Fruit fly (Drosophila melanogaster) Kc167 (cell line): ENCODE measurements around the gene wntD.

Source experiments
- Myc ChIP-seq: fragments of >200 bp; optimal IDR thresholded peaks from 2 replicates; lab custom pipeline; 2017; ENCODE audit warnings: missing external identifiers
- Sin3A ChIP-seq: fragments of >200 bp; optimal IDR thresholded peaks from 2 replicates; lab custom pipeline; 2018; ENCODE audit warnings: missing external identifiers
- h ChIP-seq: fragments of >200 bp; optimal IDR thresholded peaks from 3 replicates; lab custom pipeline; 2018; ENCODE audit warnings: missing external identifiers
- insv ChIP-seq: fragments of >200 bp; optimal IDR thresholded peaks from 3 replicates; lab custom pipeline; 2018; ENCODE audit warnings: missing external identifiers
- psq ChIP-seq: fragments of >200 bp; optimal IDR thresholded peaks from 2 replicates; lab custom pipeline; 2017; ENCODE audit warnings: missing external identifiers
- ttk ChIP-seq: sonication (Bioruptor generic); optimal IDR thresholded peaks from 2 replicates; lab custom pipeline; 2017; ENCODE audit warnings: missing external identifiers

Gene wntD

dm6 chr3R:13302348-13302747, 9.3 kb upstream of the wntD start, which contains the start of gene CG32473:
CG32473 (plus strand) TSS chr3R:13302648.
- TF ChIP-seq ttk: no peak
- no peak for TF ChIP-seq psq (lab: Kevin White, UChicago)
- TF ChIP-seq Sin3A: no peak
- no peak for TF ChIP-seq Myc (lab: Kevin White, UChicago)
- TF ChIP-seq insv (lab: Kevin White, UChicago): no peak

- no peak for TF ChIP-seq Myc (lab: Kevin White, UChicago)
- no peak for TF ChIP-seq ttk
- no peak for TF ChIP-seq psq (lab: Kevin White, UChicago)
- TF ChIP-seq Sin3A: no peak
- no peak for TF ChIP-seq h
- no peak for TF ChIP-seq insv (lab: Kevin White, UChicago)
Measured at dm6 chr3R:13298114-13298818, 5.3 kb upstream of the wntD start, which contains the start of gene CG8774. CG8774 (plus strand) TSS chr3R:13298768.

dm6 chr3R:13294461-13294860, 1.5 kb upstream of the wntD start, which contains the start of gene CG8773:
CG8773 (plus strand) TSS chr3R:13294748.
- TF ChIP-seq Sin3A: no peak
- TF ChIP-seq psq (lab: Kevin White, UChicago): no peak
- TF ChIP-seq ttk: no peak
- no peak for TF ChIP-seq Myc (lab: Kevin White, UChicago)
- TF ChIP-seq h: no peak
- TF ChIP-seq insv (lab: Kevin White, UChicago): no peak

- TF ChIP-seq ttk: no peak
- TF ChIP-seq h: no peak
- no peak for TF ChIP-seq psq (lab: Kevin White, UChicago)
- TF ChIP-seq insv (lab: Kevin White, UChicago): no peak
- TF ChIP-seq Sin3A: no peak
- no peak for TF ChIP-seq Myc (lab: Kevin White, UChicago)
Measured at dm6 chr3R:13290329-13290728, 2.7 kb downstream of the wntD start, which contains the start of gene Osi22. Osi22 (plus strand) TSS chr3R:13290629.

dm6 chr3R:13288763-13289312, 4.2 kb downstream of the wntD start, which contains the start of gene apn:
apn (minus strand) TSS chr3R:13288813.
- TF ChIP-seq Sin3A (no peak), Myc (lab: Kevin White, UChicago) (no peak), insv (lab: Kevin White, UChicago) (no peak), psq (lab: Kevin White, UChicago) (no peak)

- TF ChIP-seq psq (lab: Kevin White, UChicago) (no peak), insv (lab: Kevin White, UChicago) (no peak), ttk (no peak), h (no peak), Sin3A (no peak), Myc (lab: Kevin White, UChicago) (no peak)
Measured at dm6 chr3R:13286118-13286579, 6.8 kb downstream of the wntD start, which contains the start of gene CG15888. CG15888 (minus strand) TSS chr3R:13286529.

- TF ChIP-seq insv (lab: Kevin White, UChicago) (no peak), Sin3A (no peak)
Measured at dm6 chr3R:13285110-13285509, 7.9 kb downstream of the wntD start.

- no peak for TF ChIP-seq Myc (lab: Kevin White, UChicago)
- no peak for TF ChIP-seq ttk
- TF ChIP-seq h: no peak
Measured at dm6 chr3R:13279419-13279818, 13.6 kb downstream of the wntD start, which contains the start of gene CG8630. CG8630 (plus strand) TSS chr3R:13279721.

- no peak for TF ChIP-seq h
- no peak for TF ChIP-seq insv (lab: Kevin White, UChicago)
- TF ChIP-seq ttk: no peak
Measured at dm6 chr3R:13275473-13275872, 17.5 kb downstream of the wntD start.

- TF ChIP-seq Myc (lab: Kevin White, UChicago): no peak
- TF ChIP-seq Sin3A: no peak
- no peak for TF ChIP-seq ttk
- TF ChIP-seq insv (lab: Kevin White, UChicago): no peak
- no peak for TF ChIP-seq psq (lab: Kevin White, UChicago)
- TF ChIP-seq h: no peak
Measured at dm6 chr3R:13274257-13274796, 18.7 kb downstream of the wntD start.

- TF ChIP-seq Sin3A (no peak), insv (lab: Kevin White, UChicago) (no peak), h (no peak), psq (lab: Kevin White, UChicago) (no peak), Myc (lab: Kevin White, UChicago) (no peak), ttk (no peak)
Measured at dm6 chr3R:13273462-13273861, 19.5 kb downstream of the wntD start.

- no peak for TF ChIP-seq Sin3A
- TF ChIP-seq h: no peak
- TF ChIP-seq psq (lab: Kevin White, UChicago): no peak
- no peak for TF ChIP-seq Myc (lab: Kevin White, UChicago)
- no peak for TF ChIP-seq insv (lab: Kevin White, UChicago)
- TF ChIP-seq ttk: no peak
Measured at dm6 chr3R:13271758-13272157, 21.2 kb downstream of the wntD start, which contains the start of gene TBC1D5. TBC1D5 (minus strand) TSS chr3R:13272011.

dm6 chr3R:13270648-13271047, 22.4 kb downstream of the wntD start:
- TF ChIP-seq Sin3A (no peak), ttk (no peak)
